Worm (Caenorhabditis elegans) whole organism, L1 larva: ENCODE results near the gene clp-7.

Experiments
- ama-1 ChIP-seq: fragments of 150-350 bp; optimal IDR thresholded peaks from 2 replicates; lab custom pipeline; 2014
- dpl-1 ChIP-seq, 3 experiments: fragments of 150-350 bp in 2 of 3; sonication (generic microtip) in 1 of 3; optimal IDR thresholded peaks; 2 replicates each; lab custom pipeline; 2014 to 2017; ENCODE audit warnings: missing biosample characterization in 3 of 3, missing genetic modification characterization in 3 of 3, missing genetic modification reagents in 3 of 3
- fos-1 ChIP-seq: fragments of 150-350 bp; optimal IDR thresholded peaks from 2 replicates; lab custom pipeline; 2014; ENCODE audit warnings: missing biosample characterization, missing genetic modification characterization
- nhr-11 ChIP-seq: fragments of 150-350 bp; optimal IDR thresholded peaks from 2 replicates; lab custom pipeline; 2014; ENCODE audit warnings: missing biosample characterization, missing genetic modification characterization
- nhr-19 ChIP-seq: fragments of 200-800 bp; sonication (Bioruptor generic); conservative IDR thresholded peaks from 2 replicates; pipeline ENCODE4 v1.3.6; 2022; ENCODE audit warnings: missing genetic modification characterization, missing compliant biosample characterization
- nhr-20 ChIP-seq: sonication (generic microtip); optimal IDR thresholded peaks from 2 replicates; lab custom pipeline; 2016; ENCODE audit warnings: mild to moderate bottlenecking, missing genetic modification characterization, missing compliant biosample characterization
- nhr-47 ChIP-seq: sonication (generic microtip); optimal IDR thresholded peaks from 2 replicates; lab custom pipeline; 2016; ENCODE audit warnings: mild to moderate bottlenecking, missing genetic modification characterization, moderate library complexity, missing compliant biosample characterization
- rnt-1 ChIP-seq: sonication (generic microtip); optimal IDR thresholded peaks from 2 replicates; lab custom pipeline; 2016; ENCODE audit warnings: mild to moderate bottlenecking, missing genetic modification characterization, moderate library complexity, missing compliant biosample characterization
- snpc-4 ChIP-seq: fragments of 150-350 bp; optimal IDR thresholded peaks from 2 replicates; lab custom pipeline; 2014; ENCODE audit warnings: missing biosample characterization, missing genetic modification characterization

DNA sequence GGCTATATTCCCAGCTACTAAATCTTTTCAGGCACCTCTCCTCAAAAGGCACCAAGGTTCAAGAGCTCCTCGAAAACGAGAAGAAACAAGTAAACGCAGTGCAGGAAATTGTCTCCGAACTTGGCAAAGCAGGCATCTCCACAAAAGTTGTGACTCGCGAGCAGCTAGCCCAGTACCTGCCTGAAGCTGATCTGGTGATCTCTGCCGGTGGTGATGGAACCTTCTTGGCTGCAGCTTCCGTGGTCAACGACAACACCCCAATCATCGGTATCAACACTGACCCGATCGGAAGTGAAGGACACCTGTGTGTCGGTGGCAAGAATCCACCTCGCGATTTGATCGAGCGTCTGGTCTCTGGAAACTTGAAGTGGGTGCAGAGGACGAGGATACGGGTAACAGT is 12.4 kb upstream of the clp-7 start:
- no peak for TF ChIP-seq snpc-4 (tag; lab: Kevin White, UChicago)
- no peak for TF ChIP-seq dpl-1 (GFP tag; optimal IDR thresholded peaks at IDR 0.05; lab: Kevin White, UChicago)
- no peak for TF ChIP-seq nhr-20 (tag; lab: Kevin White, UChicago)
- TF ChIP-seq nhr-19 = no peak
- no peak for TF ChIP-seq fos-1 (tag; lab: Kevin White, UChicago)
- TF ChIP-seq rnt-1 (tag; lab: Kevin White, UChicago) = no peak
- no peak for TF ChIP-seq nhr-47 (tag; lab: Kevin White, UChicago)
- TF ChIP-seq nhr-11 = no peak
- TF ChIP-seq ama-1 (lab: Kevin White, UChicago) = no peak
